Worm (Caenorhabditis elegans): ENCODE data around the gene ZK105.13.

- TF ChIP-seq dao-5 (tag; optimal IDR thresholded peaks at IDR 0.05) (no peak), W03F9.2 (tag; optimal IDR thresholded peaks at IDR 0.05) (no peak), him-1 (tag; optimal IDR thresholded peaks at IDR 0.05) (no peak)
Measured at ce11 chrV:7744068-7744467, 31.1 kb upstream of the ZK105.13 start.
